Fruit fly (Drosophila melanogaster): ENCODE data around the gene Mcm7.

Gene Mcm7

DNA sequence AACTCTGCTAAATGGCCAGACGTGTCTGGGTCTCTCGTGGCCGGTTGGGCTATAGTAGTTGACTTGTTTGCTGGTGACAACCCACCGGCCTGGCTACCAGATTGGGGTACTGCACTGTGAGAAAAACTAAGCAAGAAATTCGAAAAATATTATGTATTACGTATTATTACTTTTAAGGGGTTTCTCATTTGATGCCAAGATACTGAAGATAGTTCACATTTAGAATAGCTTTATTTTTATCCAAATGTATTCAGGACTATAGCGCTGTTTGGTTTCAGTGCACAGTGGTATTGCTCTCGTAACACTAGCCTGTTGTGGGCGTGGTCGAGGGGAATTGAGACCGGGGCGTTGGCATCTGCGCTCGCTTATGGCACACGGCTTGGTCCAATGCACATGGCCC lies 29.3 kb downstream of the Mcm7 start (continued):
- no peak for TF ChIP-seq gt (GFP tag; IDR thresholded peaks at IDR 0.05)
- peak; percentile 74 for TF ChIP-seq sisA (GFP tag; IDR thresholded peaks at IDR 0.05)
- peak; percentile 4 for TF ChIP-seq CG12104 (GFP tag; optimal IDR thresholded peaks at IDR 0.05)
- TF ChIP-seq vnd (GFP tag; IDR thresholded peaks at IDR 0.05; ENCODE audit: partially characterized antibody) = no peak
- TF ChIP-seq CG8359 (GFP tag; optimal IDR thresholded peaks at IDR 0.05; ENCODE audit: borderline replicate concordance) = peak; percentile 12
- no peak for TF ChIP-seq stwl (tag; optimal IDR thresholded peaks at IDR 0.05)
- peak; percentile 57 for TF ChIP-seq CG13296 (GFP tag; optimal IDR thresholded peaks at IDR 0.05)
- TF ChIP-seq CG15073 (GFP tag; optimal IDR thresholded peaks at IDR 0.05) = no peak
- peak; percentile 69 for TF ChIP-seq CG12071 (GFP tag; optimal IDR thresholded peaks at IDR 0.05)
- TF ChIP-seq CG2889 (GFP tag; IDR thresholded peaks at IDR 0.05) = no peak; the same call in 2 of the 3 replicates
- no peak for TF ChIP-seq Bgb (GFP tag; IDR thresholded peaks at IDR 0.05; ENCODE audit: partially characterized antibody)
- TF ChIP-seq Sin3A (optimal IDR thresholded peaks at IDR 0.05) = no peak
- peak; percentile 51 for TF ChIP-seq jing (GFP tag; optimal IDR thresholded peaks at IDR 0.05)
- no peak for TF ChIP-seq Elba2 (GFP tag; optimal IDR thresholded peaks at IDR 0.05)
- peak; percentile 79 for TF ChIP-seq Rfx (GFP tag; IDR thresholded peaks at IDR 0.05)
- TF ChIP-seq tap (tag; optimal IDR thresholded peaks at IDR 0.05) = peak; percentile 68
- TF ChIP-seq Pdp1 (GFP tag; optimal IDR thresholded peaks at IDR 0.05) = peak; percentile 60 to 63
- TF ChIP-seq CG10366 (GFP tag; IDR thresholded peaks at IDR 0.05) = peak; percentile 70
- peak; percentile 52 for TF ChIP-seq CG11247 (GFP tag; IDR thresholded peaks at IDR 0.05)
- TF ChIP-seq Oli (tag; optimal IDR thresholded peaks at IDR 0.05) = peak; percentile 80
- TF ChIP-seq CG13775 (GFP tag; optimal IDR thresholded peaks at IDR 0.05) = no peak
- TF ChIP-seq gsb-n (tag; optimal IDR thresholded peaks at IDR 0.05) = peak; percentile 12
- TF ChIP-seq fd3F (GFP tag; optimal IDR thresholded peaks at IDR 0.05) = peak; percentile 27
- TF ChIP-seq Mad (GFP tag; optimal IDR thresholded peaks at IDR 0.05) = peak; percentile 27
- no peak for TF ChIP-seq gfzf (GFP tag; optimal IDR thresholded peaks at IDR 0.05)
- 0 out of 2 replicates have a peak, but pooled peaks have one; percentile 23 for TF ChIP-seq ro (GFP tag; IDR thresholded peaks at IDR 0.05)
- TF ChIP-seq CG3281 (GFP tag; optimal IDR thresholded peaks at IDR 0.05) = peak; percentile 66
- TF ChIP-seq Jarid2 (GFP tag; optimal IDR thresholded peaks at IDR 0.05) = no peak
- no peak for TF ChIP-seq Sry-β (GFP tag; optimal IDR thresholded peaks at IDR 0.05)
- peak; percentile 41 for TF ChIP-seq CG7928 (GFP tag; optimal IDR thresholded peaks at IDR 0.05)
- peak in 1 of 3 experiments; percentile 6 for TF ChIP-seq lola (GFP tag; optimal IDR thresholded peaks at IDR 0.05)
- TF ChIP-seq CG16863 (GFP tag; optimal IDR thresholded peaks at IDR 0.05) = peak; percentile 64
- TF ChIP-seq esg (GFP tag; conservative IDR thresholded peaks at IDR 0.05) = peak; percentile 68
- peak; percentile 33 for TF ChIP-seq CG7786 (GFP tag; optimal IDR thresholded peaks at IDR 0.05)
- no peak for TF ChIP-seq Hey (tag; optimal IDR thresholded peaks at IDR 0.05)
- peak; percentile 59 for TF ChIP-seq Asciz (GFP tag; optimal IDR thresholded peaks at IDR 0.05)
- TF ChIP-seq exex (tag; optimal IDR thresholded peaks at IDR 0.05) = peak; percentile 10
- TF ChIP-seq gcm2 (GFP tag; optimal IDR thresholded peaks at IDR 0.05) = peak; percentile 35
- peak; percentile 93 for TF ChIP-seq sens (GFP tag)
- TF ChIP-seq chif (GFP tag; optimal IDR thresholded peaks at IDR 0.05) = peak; percentile 10 to 57
- TF ChIP-seq CG32532 (GFP tag; IDR thresholded peaks at IDR 0.05) = no peak; the same call in 1 of the 2 replicates
- TF ChIP-seq dmrt99B (tag; optimal IDR thresholded peaks at IDR 0.05) = peak; percentile 90
- peak; percentile 36 for TF ChIP-seq CG4854 (GFP tag; optimal IDR thresholded peaks at IDR 0.05)
- TF ChIP-seq nom (GFP tag; optimal IDR thresholded peaks at IDR 0.05) = no peak
- no peak for TF ChIP-seq CG7271 (tag; optimal IDR thresholded peaks at IDR 0.05)
- no peak for TF ChIP-seq ftz-f1 (GFP tag; optimal IDR thresholded peaks at IDR 0.05)
- TF ChIP-seq CG11398 (GFP tag; optimal IDR thresholded peaks at IDR 0.05) = peak; percentile 16
- TF ChIP-seq Kr (GFP tag; optimal IDR thresholded peaks at IDR 0.05) = no peak
- TF ChIP-seq CG15514 (GFP tag; optimal IDR thresholded peaks at IDR 0.05) = peak; percentile 57
- TF ChIP-seq Aef1 (GFP tag; IDR thresholded peaks at IDR 0.05) = peak; percentile 62
